Worm (Caenorhabditis elegans): ENCODE results near the gene F28C6.9.

Gene F28C6.9

DNA sequence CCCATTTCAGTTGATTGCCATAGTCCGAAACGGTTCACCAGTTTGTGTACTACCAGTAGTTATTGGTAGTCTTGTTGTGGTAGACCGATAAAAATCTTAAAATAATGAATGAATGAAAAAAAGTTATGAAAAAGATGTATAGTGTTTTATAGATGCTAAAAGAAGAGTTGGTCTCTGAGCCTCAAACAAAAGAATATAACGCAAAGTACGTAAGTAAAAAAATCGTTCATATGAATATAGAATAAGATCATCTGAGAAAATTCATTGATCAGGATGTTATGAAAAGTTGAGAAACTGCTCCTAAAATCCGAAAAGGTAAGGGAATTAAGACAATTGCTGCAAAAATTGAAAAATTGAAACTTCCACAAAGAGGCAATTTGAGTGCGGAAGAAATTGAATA, 7.5 kb upstream of the F28C6.9 start, which contains the start of gene chhy-1:
TSS of gene chhy-1 (minus strand) at position 101 of the 400 bp plus-strand sequence.
- TF ChIP-seq tab-1 (GFP tag; IDR thresholded peaks at IDR 0.05) = no peak
- TF ChIP-seq ztf-23 (GFP tag; IDR thresholded peaks at IDR 0.05) = no peak
- no peak for TF ChIP-seq flt-1 (GFP tag; IDR thresholded peaks at IDR 0.05)
- no peak for TF ChIP-seq cog-1 (tag; optimal IDR thresholded peaks at IDR 0.05)
- no peak for TF ChIP-seq ref-1 (GFP tag; conservative IDR thresholded peaks at IDR 0.05)
- no peak for TF ChIP-seq klf-2 (GFP tag; conservative IDR thresholded peaks at IDR 0.05)
- TF ChIP-seq ztf-29 (GFP tag; IDR thresholded peaks at IDR 0.05) = no peak
- no peak for TF ChIP-seq med-1 (GFP tag; optimal IDR thresholded peaks at IDR 0.05; ENCODE audit: insufficient read depth)
- TF ChIP-seq T22C8.4 (GFP tag; IDR thresholded peaks at IDR 0.05) = no peak

DNA sequence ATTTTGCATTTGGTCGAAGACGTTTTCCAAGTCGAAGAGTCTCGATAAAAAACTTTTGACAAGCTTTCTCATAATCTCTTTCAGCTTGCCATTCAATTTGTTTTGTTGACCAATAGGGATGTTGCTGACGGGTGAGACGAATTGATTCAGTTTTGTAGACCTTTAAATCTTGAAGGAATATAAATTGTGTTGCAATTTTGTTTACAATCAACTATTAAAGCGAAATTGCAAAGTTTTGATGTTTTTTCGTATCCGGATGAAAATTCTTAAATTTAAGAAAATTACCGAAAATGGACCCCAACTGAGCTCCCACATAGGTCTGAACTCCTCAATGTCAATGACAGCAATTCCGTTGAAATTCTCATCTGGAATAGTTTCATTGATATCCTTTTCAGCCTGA, 6.2 kb upstream of the F28C6.9 start:
- TF ChIP-seq klf-2 (GFP tag; conservative IDR thresholded peaks at IDR 0.05) (no peak), ztf-23 (GFP tag; IDR thresholded peaks at IDR 0.05) (no peak), cog-1 (tag; optimal IDR thresholded peaks at IDR 0.05) (no peak)

ce11 chrII:8612470-8612869, 2.5 kb upstream of the F28C6.9 start, which contains the start of gene T22C8.1:
Gene T22C8.1, plus strand, starts transcription at chrII:8612770.
- TF ChIP-seq cog-1 (tag; optimal IDR thresholded peaks at IDR 0.05) = no peak
- no peak for TF ChIP-seq ztf-29 (GFP tag; IDR thresholded peaks at IDR 0.05)
- no peak for TF ChIP-seq T22C8.4 (GFP tag; IDR thresholded peaks at IDR 0.05)
- no peak for TF ChIP-seq med-1 (GFP tag; optimal IDR thresholded peaks at IDR 0.05; ENCODE audit: insufficient read depth)
- no peak for TF ChIP-seq ztf-23 (GFP tag; IDR thresholded peaks at IDR 0.05)
- no peak for TF ChIP-seq tab-1 (GFP tag; IDR thresholded peaks at IDR 0.05)
- TF ChIP-seq ref-1 (GFP tag; conservative IDR thresholded peaks at IDR 0.05) = no peak
- TF ChIP-seq klf-2 (GFP tag; conservative IDR thresholded peaks at IDR 0.05) = no peak
- TF ChIP-seq flt-1 (GFP tag; IDR thresholded peaks at IDR 0.05) = no peak

DNA sequence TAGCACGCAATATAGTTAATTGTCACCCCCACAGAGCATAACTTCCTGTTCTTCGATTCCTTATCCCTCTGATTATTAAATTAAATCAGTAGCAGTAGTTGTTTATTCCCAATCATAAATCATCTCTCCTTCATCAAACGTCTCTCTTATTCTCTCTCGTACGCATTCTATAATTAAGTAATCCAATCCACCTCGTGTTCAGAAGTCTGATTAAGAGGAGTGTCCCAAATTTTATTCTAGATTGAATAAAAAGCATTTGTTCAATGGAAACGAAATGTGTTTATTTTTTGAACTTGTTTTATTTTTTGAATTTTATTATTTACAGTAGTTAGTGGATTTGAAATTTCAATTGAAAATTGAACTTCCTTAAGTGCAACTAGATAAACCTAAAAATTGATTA, 1.3 kb upstream of the F28C6.9 start:
- TF ChIP-seq T22C8.4 (GFP tag; IDR thresholded peaks at IDR 0.05) = no peak
- TF ChIP-seq ref-1 (GFP tag; conservative IDR thresholded peaks at IDR 0.05) = no peak
- no peak for TF ChIP-seq ztf-29 (GFP tag; IDR thresholded peaks at IDR 0.05)
- no peak for TF ChIP-seq klf-2 (GFP tag; conservative IDR thresholded peaks at IDR 0.05)
- TF ChIP-seq flt-1 (GFP tag; IDR thresholded peaks at IDR 0.05) = no peak

DNA sequence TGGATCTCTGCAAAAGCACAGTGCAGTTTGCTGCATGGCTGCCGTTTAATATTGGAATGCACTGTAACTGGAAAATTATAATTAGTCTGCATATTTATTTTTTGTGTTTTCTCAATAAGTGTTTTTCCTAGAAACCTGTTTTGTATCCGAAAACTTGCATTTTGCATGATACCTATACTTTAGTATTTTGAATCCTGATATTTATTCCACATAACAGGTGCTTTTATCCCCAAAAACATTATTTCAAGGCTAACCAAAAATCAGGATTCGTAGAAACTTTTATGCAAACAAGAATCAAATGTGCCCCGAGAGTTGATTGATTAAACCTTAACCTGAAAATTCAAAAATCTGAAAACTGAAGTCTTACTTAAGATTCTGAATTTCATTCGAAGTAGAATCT, 600 bp upstream of the F28C6.9 start:
- TF ChIP-seq flt-1 (GFP tag; IDR thresholded peaks at IDR 0.05) (no peak), med-1 (GFP tag; optimal IDR thresholded peaks at IDR 0.05; ENCODE audit: insufficient read depth) (no peak), T22C8.4 (GFP tag; IDR thresholded peaks at IDR 0.05) (no peak), ztf-23 (GFP tag; IDR thresholded peaks at IDR 0.05) (no peak), cog-1 (tag; optimal IDR thresholded peaks at IDR 0.05) (no peak), tab-1 (GFP tag; IDR thresholded peaks at IDR 0.05) (no peak), ref-1 (GFP tag; conservative IDR thresholded peaks at IDR 0.05) (no peak), klf-2 (GFP tag; conservative IDR thresholded peaks at IDR 0.05) (no peak), ztf-29 (GFP tag; IDR thresholded peaks at IDR 0.05) (no peak)

- no peak for TF ChIP-seq ztf-29 (GFP tag; IDR thresholded peaks at IDR 0.05)
- TF ChIP-seq med-1 (GFP tag; optimal IDR thresholded peaks at IDR 0.05; ENCODE audit: insufficient read depth) = no peak
- no peak for TF ChIP-seq ref-1 (GFP tag; conservative IDR thresholded peaks at IDR 0.05)
- TF ChIP-seq cog-1 (tag; optimal IDR thresholded peaks at IDR 0.05) = no peak
- TF ChIP-seq tab-1 (GFP tag; IDR thresholded peaks at IDR 0.05) = no peak
These were observed 2.3 kb downstream of the F28C6.9 start, which contains the start of gene F28C6.10 for ce11 chrII:8607662-8608061. Gene F28C6.10, plus strand, starts transcription at chrII:8607962.

ce11 chrII:8606549-8606948, 3.4 kb downstream of the F28C6.9 start, which contains the start of gene F28C6.8:
Gene F28C6.8, plus strand, starts transcription at chrII:8606849.
- TF ChIP-seq ztf-23 (GFP tag; IDR thresholded peaks at IDR 0.05) (no peak), ztf-29 (GFP tag; IDR thresholded peaks at IDR 0.05) (no peak), T22C8.4 (GFP tag; IDR thresholded peaks at IDR 0.05) (no peak), tab-1 (GFP tag; IDR thresholded peaks at IDR 0.05) (no peak), klf-2 (GFP tag; conservative IDR thresholded peaks at IDR 0.05) (no peak), med-1 (GFP tag; optimal IDR thresholded peaks at IDR 0.05; ENCODE audit: insufficient read depth) (no peak), ref-1 (GFP tag; conservative IDR thresholded peaks at IDR 0.05) (no peak), cog-1 (tag; optimal IDR thresholded peaks at IDR 0.05) (no peak), flt-1 (GFP tag; IDR thresholded peaks at IDR 0.05) (no peak)

- TF ChIP-seq klf-2 (GFP tag; conservative IDR thresholded peaks at IDR 0.05) (no peak), T22C8.4 (GFP tag; IDR thresholded peaks at IDR 0.05) (no peak), tab-1 (GFP tag; IDR thresholded peaks at IDR 0.05) (no peak), flt-1 (GFP tag; IDR thresholded peaks at IDR 0.05) (no peak), ref-1 (GFP tag; conservative IDR thresholded peaks at IDR 0.05) (no peak), ztf-23 (GFP tag; IDR thresholded peaks at IDR 0.05) (no peak), ztf-29 (GFP tag; IDR thresholded peaks at IDR 0.05) (no peak), cog-1 (tag; optimal IDR thresholded peaks at IDR 0.05) (no peak), med-1 (GFP tag; optimal IDR thresholded peaks at IDR 0.05; ENCODE audit: insufficient read depth) (no peak)
These were observed 6.2 kb downstream of the F28C6.9 start, which contains the start of gene suf-1 for ce11 chrII:8603567-8604359. Gene suf-1, plus strand, starts transcription at chrII:8603846.

DNA sequence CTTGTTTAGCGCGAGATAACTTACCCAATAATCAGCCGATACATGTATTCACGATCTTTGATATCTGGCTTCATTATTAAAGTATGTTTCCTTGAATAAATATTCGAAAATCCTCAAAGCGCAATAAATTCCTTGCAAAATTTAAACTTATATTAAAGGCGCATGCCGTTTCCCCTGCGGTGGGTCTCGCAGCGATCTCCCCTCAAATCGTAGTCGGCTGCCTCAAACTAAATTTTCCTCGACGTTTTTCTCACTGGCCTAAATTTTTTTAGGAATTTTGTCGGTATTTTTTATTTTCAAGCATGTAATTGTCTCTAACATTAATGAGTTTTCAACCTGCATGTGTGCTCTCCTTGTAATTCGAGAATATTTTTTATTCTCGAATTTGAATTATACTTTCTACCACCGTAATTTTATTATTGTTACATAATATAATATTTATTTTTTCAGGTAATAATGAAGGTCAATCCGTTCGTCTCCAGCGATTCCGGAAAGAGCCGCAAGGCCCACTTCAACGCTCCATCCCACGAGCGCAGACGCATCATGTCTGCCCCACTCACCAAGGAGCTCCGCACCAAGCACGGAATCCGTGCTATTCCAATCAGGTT, 7.5 kb downstream of the F28C6.9 start, which contains the start of the genes cpf-1 and rpl-26:
TSS of gene cpf-1 (minus strand) at position 104 of the 608 bp plus-strand sequence.
TSS of gene rpl-26 (plus strand) at position 449 of the 608 bp plus-strand sequence.
- TF ChIP-seq tab-1 (GFP tag; IDR thresholded peaks at IDR 0.05) = no peak
- no peak for TF ChIP-seq ztf-29 (GFP tag; IDR thresholded peaks at IDR 0.05)
- no peak for TF ChIP-seq ref-1 (GFP tag; conservative IDR thresholded peaks at IDR 0.05)
